Fruit fly (Drosophila melanogaster): Measurements from ENCODE around the gene Npc2e.

Npc2e gene

DNA sequence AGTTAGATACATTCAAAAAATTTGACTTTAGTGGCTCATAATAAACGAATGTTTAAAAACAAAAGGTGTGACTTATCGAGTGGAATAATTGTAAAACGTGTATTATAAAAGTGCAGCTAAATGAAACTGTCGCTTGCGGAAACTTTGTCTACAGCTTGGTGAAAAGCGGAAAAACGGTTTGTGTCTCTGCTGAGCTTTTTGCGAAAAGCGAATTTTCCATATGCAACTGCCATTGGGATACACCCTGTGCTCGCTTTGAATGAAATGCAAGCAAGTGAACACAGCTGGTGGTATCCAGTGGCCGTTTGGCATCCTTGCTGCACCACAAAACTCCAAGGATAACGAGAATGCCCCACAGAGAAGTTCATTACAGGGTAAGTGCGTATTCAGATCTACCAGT, 37.8 kb downstream of the Npc2e start:
- TF ChIP-seq woc (GFP tag; optimal IDR thresholded peaks at IDR 0.05), result no peak
- TF ChIP-seq lola (GFP tag; optimal IDR thresholded peaks at IDR 0.05), result no peak
- no peak for TF ChIP-seq pan (optimal IDR thresholded peaks at IDR 0.05)
- no peak for TF ChIP-seq foxo (GFP tag; optimal IDR thresholded peaks at IDR 0.05)
- TF ChIP-seq Dif (GFP tag; optimal IDR thresholded peaks at IDR 0.05; ENCODE audit: partially characterized antibody), result no peak
- no peak for TF ChIP-seq dl (GFP tag; optimal IDR thresholded peaks at IDR 0.05; ENCODE audit: insufficient read depth in 1 of 2, partially characterized antibody in 2 of 2)
- TF ChIP-seq HLH106 (tag; optimal IDR thresholded peaks at IDR 0.05), result no peak
- TF ChIP-seq psq (GFP tag; optimal IDR thresholded peaks at IDR 0.05), result no peak
- TF ChIP-seq dmrt93B (GFP tag; optimal IDR thresholded peaks at IDR 0.05), result no peak
- TF ChIP-seq Rel (GFP tag; optimal IDR thresholded peaks at IDR 0.05), result no peak
- no peak for TF ChIP-seq Rel (tag; optimal IDR thresholded peaks at IDR 0.05)
- TF ChIP-seq CG9705 (GFP tag; optimal IDR thresholded peaks at IDR 0.05), result no peak
- TF ChIP-seq sage (GFP tag; optimal IDR thresholded peaks at IDR 0.05), result no peak
- no peak for TF ChIP-seq brk (GFP tag; optimal IDR thresholded peaks at IDR 0.05)
- TF ChIP-seq Myc (optimal IDR thresholded peaks at IDR 0.05), result no peak

DNA sequence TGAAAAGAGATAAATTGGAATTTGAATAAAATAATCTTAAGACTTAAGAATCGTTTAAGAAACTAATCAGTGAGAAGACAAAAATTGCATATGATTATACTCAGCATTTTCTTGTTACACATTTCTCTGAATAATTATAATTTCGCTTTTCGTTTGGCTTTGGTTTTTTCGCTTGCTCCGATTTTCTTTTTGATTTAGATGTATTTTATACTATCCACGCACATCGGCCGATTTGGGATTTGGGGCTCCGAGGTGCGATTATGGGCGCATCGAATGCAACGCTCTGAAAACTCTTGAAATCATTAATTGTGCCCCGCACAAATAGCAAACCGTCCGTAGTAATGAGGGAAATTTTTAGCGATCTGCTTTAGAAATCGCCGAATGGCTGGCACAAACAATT, 38.4 kb downstream of the Npc2e start:
- no peak for TF ChIP-seq Mio (GFP tag; optimal IDR thresholded peaks at IDR 0.05)

DNA sequence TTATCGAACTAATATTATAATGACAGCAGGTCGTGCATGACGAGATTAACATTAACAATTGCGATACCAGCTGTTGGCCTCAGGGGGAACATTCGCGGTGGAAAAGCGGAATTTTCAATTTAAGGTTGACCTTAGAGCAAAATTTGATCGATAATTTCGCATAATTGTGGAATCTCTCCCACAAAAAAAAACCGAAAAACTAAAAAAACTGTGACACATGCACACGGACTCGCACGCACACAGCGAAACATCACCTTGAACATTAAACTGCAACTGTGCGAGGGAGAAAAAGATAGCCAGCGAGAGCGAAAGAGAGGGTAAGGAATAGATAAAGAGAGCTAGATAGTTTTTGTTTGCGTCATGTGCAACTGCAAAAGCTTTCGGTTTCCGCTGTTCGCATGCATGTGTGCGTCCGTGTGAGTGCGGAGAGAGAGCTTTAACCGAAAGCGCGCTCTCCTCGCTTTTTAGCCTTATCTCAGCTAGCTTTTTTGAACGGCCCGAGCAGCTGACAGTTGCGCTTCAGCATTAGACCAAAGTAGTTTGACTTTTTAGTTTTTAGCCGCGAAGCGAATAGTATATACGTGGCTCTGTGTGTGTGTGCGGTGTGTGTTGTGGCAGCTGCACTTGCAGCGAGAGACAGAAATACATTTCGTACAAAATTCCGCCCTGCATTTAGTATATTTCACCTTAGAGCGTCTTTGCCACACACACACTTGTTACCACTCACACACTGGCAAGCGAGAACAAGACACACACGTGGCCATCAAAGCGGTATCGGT, 40.3 kb downstream of the Npc2e start:
- TF ChIP-seq tai (GFP tag; optimal IDR thresholded peaks at IDR 0.05), result no peak
- TF ChIP-seq Jra (GFP tag; optimal IDR thresholded peaks at IDR 0.05), result no peak
- no peak for TF ChIP-seq Vsx2 (GFP tag; optimal IDR thresholded peaks at IDR 0.05; ENCODE audit: partially characterized antibody)
- TF ChIP-seq Abd-B (GFP tag; optimal IDR thresholded peaks at IDR 0.05), result no peak
- peak; percentile 66 for TF ChIP-seq Dif (GFP tag; optimal IDR thresholded peaks at IDR 0.05; ENCODE audit: partially characterized antibody)

DNA sequence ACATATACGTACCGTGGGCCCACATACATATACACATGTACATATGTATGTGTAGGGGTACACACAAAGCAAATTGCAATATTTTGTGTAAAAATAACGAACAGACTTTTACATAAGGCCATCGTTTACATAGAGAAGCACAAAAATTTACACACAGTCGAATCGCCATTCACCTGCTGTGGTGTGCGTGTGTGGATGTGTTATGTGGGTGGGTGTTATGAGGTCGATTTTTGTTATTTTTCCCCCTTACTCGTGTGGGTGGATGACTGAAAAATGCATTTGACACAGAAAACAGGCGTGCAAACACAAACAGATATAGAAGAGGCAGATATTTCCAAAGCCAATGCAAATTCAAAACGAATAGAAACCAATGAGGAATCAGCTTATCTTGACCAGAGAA, 41.9 kb downstream of the Npc2e start:
- no peak for TF ChIP-seq Myc (optimal IDR thresholded peaks at IDR 0.05)
- TF ChIP-seq Rel (GFP tag; optimal IDR thresholded peaks at IDR 0.05), result no peak
- no peak for TF ChIP-seq Rel (tag; optimal IDR thresholded peaks at IDR 0.05)
- no peak for TF ChIP-seq psq (GFP tag; optimal IDR thresholded peaks at IDR 0.05)
- no peak for TF ChIP-seq h (GFP tag; optimal IDR thresholded peaks at IDR 0.05)
- TF ChIP-seq CG32264 (GFP tag; optimal IDR thresholded peaks at IDR 0.05), result no peak
- TF ChIP-seq CG9705 (GFP tag; optimal IDR thresholded peaks at IDR 0.05), result no peak
- no peak for TF ChIP-seq Vsx2 (GFP tag; optimal IDR thresholded peaks at IDR 0.05; ENCODE audit: partially characterized antibody)
- no peak for TF ChIP-seq jim (GFP tag; optimal IDR thresholded peaks at IDR 0.05)
- no peak for TF ChIP-seq rgr (GFP tag; optimal IDR thresholded peaks at IDR 0.05)
- TF ChIP-seq tai (GFP tag; optimal IDR thresholded peaks at IDR 0.05), result no peak
- TF ChIP-seq Dfd (GFP tag; optimal IDR thresholded peaks at IDR 0.05), result no peak
- TF ChIP-seq foxo (GFP tag; optimal IDR thresholded peaks at IDR 0.05), result no peak
- TF ChIP-seq Hr78 (GFP tag; optimal IDR thresholded peaks at IDR 0.05), result no peak
- TF ChIP-seq Hr83 (GFP tag; optimal IDR thresholded peaks at IDR 0.05; ENCODE audit: poor library complexity, severe bottlenecking), result no peak

DNA sequence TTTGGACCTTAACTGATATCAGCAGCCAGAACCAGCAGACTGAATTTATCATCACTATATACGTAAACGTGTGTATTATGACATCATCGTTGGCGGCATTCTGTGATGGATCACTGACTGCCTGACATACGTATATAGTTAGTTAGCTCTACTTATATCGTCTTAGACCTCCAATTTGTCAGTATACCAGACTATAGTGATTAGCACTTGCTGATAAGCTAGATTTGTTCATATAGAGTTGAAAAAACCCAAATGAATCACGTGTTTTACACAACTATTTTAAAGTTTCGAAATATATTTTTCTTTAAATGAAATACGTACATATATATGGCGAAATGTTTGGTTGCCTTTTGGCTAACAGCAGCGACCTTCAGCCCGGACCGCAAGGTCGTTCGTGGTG, 42.6 kb downstream of the Npc2e start:
- TF ChIP-seq Rel (GFP tag; optimal IDR thresholded peaks at IDR 0.05) (no peak), Rel (tag; optimal IDR thresholded peaks at IDR 0.05) (no peak), usp (GFP tag; optimal IDR thresholded peaks at IDR 0.05) (no peak), Mio (GFP tag; optimal IDR thresholded peaks at IDR 0.05) (no peak), Dif (GFP tag; optimal IDR thresholded peaks at IDR 0.05; ENCODE audit: partially characterized antibody) (no peak), Hnf4 (GFP tag; optimal IDR thresholded peaks at IDR 0.05) (no peak), foxo (GFP tag; optimal IDR thresholded peaks at IDR 0.05) (no peak), sage (GFP tag; optimal IDR thresholded peaks at IDR 0.05) (no peak), h (GFP tag; optimal IDR thresholded peaks at IDR 0.05) (no peak), psq (GFP tag; optimal IDR thresholded peaks at IDR 0.05) (no peak), Jra (GFP tag; optimal IDR thresholded peaks at IDR 0.05) (no peak), ey (GFP tag; optimal IDR thresholded peaks at IDR 0.05) (no peak), CG9705 (GFP tag; optimal IDR thresholded peaks at IDR 0.05) (no peak), Dfd (GFP tag; optimal IDR thresholded peaks at IDR 0.05) (no peak)
